Worm (Caenorhabditis elegans) whole organism, young adult: ENCODE data around the gene C14A6.7.
A peak's percentile ranks its signal among the peaks of the same experiment; 100 is the strongest.

Experiments
- B0019.2 ChIP-seq: fragments of 200-800 bp; sonication (Bioruptor generic); conservative IDR thresholded peaks from 2 replicates; pipeline ENCODE4 v1.3.6; 2022; ENCODE audit warnings: missing genetic modification reagents, missing genetic modification characterization, missing compliant biosample characterization
- B0336.3 ChIP-seq: fragments of 200-800 bp; sonication (Bioruptor generic); IDR thresholded peaks from 2 replicates; pipeline ENCODE4 v1.3.6; 2022; ENCODE audit warnings: missing genetic modification characterization, missing compliant biosample characterization
- C06A6.2 ChIP-seq: fragments of 200-800 bp; sonication (Bioruptor generic); conservative IDR thresholded peaks from 2 replicates; pipeline ENCODE4 v1.3.6; 2022; ENCODE audit warnings: missing genetic modification characterization, missing compliant biosample characterization
- C17E4.6 ChIP-seq: fragments of 200-800 bp; sonication (Bioruptor generic); IDR thresholded peaks from 2 replicates; pipeline ENCODE4 v1.3.6; 2022; ENCODE audit warnings: missing genetic modification reagents, missing genetic modification characterization, missing compliant biosample characterization
- F39B2.1 ChIP-seq: fragments of 200-800 bp; sonication (Bioruptor generic); IDR thresholded peaks from 2 replicates; pipeline ENCODE4 v1.3.6; 2022; ENCODE audit warnings: missing genetic modification reagents, missing genetic modification characterization, missing compliant biosample characterization
- F55B11.4 ChIP-seq: sonication (generic microtip); optimal IDR thresholded peaks from 2 replicates; lab custom pipeline; 2016; ENCODE audit warnings: missing compliant biosample characterization, missing genetic modification characterization, borderline replicate concordance; ENCODE audit not compliant: insufficient read depth
- T26A5.8 ChIP-seq: sonication (generic microtip); optimal IDR thresholded peaks from 2 replicates; lab custom pipeline; 2016; ENCODE audit warnings: missing genetic modification characterization, missing compliant biosample characterization
- Y67H2A.10 ChIP-seq: fragments of 200-800 bp; sonication (Bioruptor generic); conservative IDR thresholded peaks from 2 replicates; pipeline ENCODE4 v1.3.6; 2022; ENCODE audit warnings: missing genetic modification reagents, missing genetic modification characterization, missing compliant biosample characterization
- Y95B8A.8 ChIP-seq: fragments of 200-800 bp; sonication (Bioruptor generic); IDR thresholded peaks from 2 replicates; pipeline ENCODE4 v1.3.6; 2022; ENCODE audit warnings: missing genetic modification reagents, missing genetic modification characterization, missing compliant biosample characterization
- ama-1 ChIP-seq, 3 experiments: fragments of 150-350 bp in 1 of 3; sonication (generic microtip) in 2 of 3; optimal IDR thresholded peaks; 2 replicates each; lab custom pipeline; 2014 to 2018; ENCODE audit warnings: missing biosample characterization in 2 of 3, missing genetic modification characterization in 2 of 3, missing genetic modification reagents in 2 of 3
- attf-5 ChIP-seq: fragments of 200-800 bp; sonication (Bioruptor generic); optimal IDR thresholded peaks from 2 replicates; lab custom pipeline; 2018; ENCODE audit warnings: mild to moderate bottlenecking, missing genetic modification characterization, missing compliant biosample characterization
- cebp-1 ChIP-seq, 2 experiments: fragments of 200-800 bp in 1 of 2; sonication (Bioruptor generic) in 1 of 2; sonication (generic microtip) in 1 of 2; IDR thresholded peaks in 1 of 2; optimal IDR thresholded peaks in 1 of 2; 2 replicates each; pipeline versions ENCODE4 v1.3.6 to Lab custom; 2017 to 2022; ENCODE audit warnings: missing compliant biosample characterization in 2 of 2, missing genetic modification characterization in 2 of 2, mild to moderate bottlenecking in 1 of 2, missing genetic modification reagents in 1 of 2, moderate library complexity in 1 of 2
- ceh-40 ChIP-seq: fragments of 200-800 bp; sonication (Bioruptor generic); IDR thresholded peaks from 2 replicates; pipeline ENCODE4 v1.3.6; 2022; ENCODE audit warnings: missing genetic modification characterization, missing compliant biosample characterization
- ceh-79 ChIP-seq: sonication (generic microtip); optimal IDR thresholded peaks from 2 replicates; lab custom pipeline; 2017; ENCODE audit warnings: mild to moderate bottlenecking, missing genetic modification characterization, missing compliant biosample characterization
- ceh-91 ChIP-seq: fragments of 200-800 bp; sonication (Bioruptor generic); IDR thresholded peaks from 2 replicates; pipeline ENCODE4 v1.3.6; 2022; ENCODE audit warnings: missing genetic modification reagents, missing genetic modification characterization, missing compliant biosample characterization
- chd-7 ChIP-seq: sonication (generic microtip); optimal IDR thresholded peaks from 2 replicates; lab custom pipeline; 2016; ENCODE audit warnings: mild to moderate bottlenecking, missing genetic modification characterization, moderate library complexity, missing compliant biosample characterization
- dpl-1 ChIP-seq: fragments of 150-350 bp; optimal IDR thresholded peaks from 2 replicates; lab custom pipeline; 2014; ENCODE audit warnings: missing biosample characterization, missing genetic modification reagents, missing genetic modification characterization
- efl-1 ChIP-seq: fragments of 150-350 bp; optimal IDR thresholded peaks from 2 replicates; lab custom pipeline; 2014; ENCODE audit warnings: missing biosample characterization, missing genetic modification reagents, missing genetic modification characterization
- hlh-26 ChIP-seq: fragments of 200-800 bp; sonication (Bioruptor generic); conservative IDR thresholded peaks from 2 replicates; pipeline ENCODE4 v1.3.6; 2022; ENCODE audit warnings: missing genetic modification reagents, missing genetic modification characterization, missing compliant biosample characterization
- lin-40 ChIP-seq: sonication (generic microtip); optimal IDR thresholded peaks from 2 replicates; lab custom pipeline; 2016; ENCODE audit warnings: missing genetic modification characterization, mild to moderate bottlenecking, missing compliant biosample characterization, missing genotype, missing genetic modification reagents
- lin-54 ChIP-seq: fragments of 200-800 bp; sonication (Bioruptor generic); optimal IDR thresholded peaks from 2 replicates; lab custom pipeline; 2018; ENCODE audit warnings: mild to moderate bottlenecking, missing genetic modification characterization, missing compliant biosample characterization
- madf-3 ChIP-seq: fragments of 200-800 bp; sonication (Bioruptor generic); IDR thresholded peaks from 2 replicates; pipeline ENCODE4 v1.3.6; 2022; ENCODE audit warnings: missing genetic modification reagents, missing genetic modification characterization, missing compliant biosample characterization
- mxl-1 ChIP-seq: sonication (generic microtip); optimal IDR thresholded peaks from 2 replicates; lab custom pipeline; 2016; ENCODE audit warnings: missing genetic modification characterization, missing compliant biosample characterization
- nfya-1 ChIP-seq: sonication (generic microtip); optimal IDR thresholded peaks from 2 replicates; lab custom pipeline; 2017; ENCODE audit warnings: antibody characterized with exemption, missing compliant biosample characterization, missing genetic modification characterization, borderline replicate concordance; ENCODE audit not compliant: insufficient read depth
- nfyb-1 ChIP-seq: fragments of 200-800 bp; sonication (Bioruptor generic); IDR thresholded peaks from 2 replicates; pipeline ENCODE4 v1.3.6; 2022; ENCODE audit warnings: missing genetic modification reagents, missing genetic modification characterization, missing compliant biosample characterization
- nhr-120 ChIP-seq: fragments of 200-800 bp; sonication (Bioruptor generic); IDR thresholded peaks from 2 replicates; pipeline ENCODE4 v1.3.6; 2022; ENCODE audit warnings: missing genetic modification characterization, missing compliant biosample characterization
- nhr-27 ChIP-seq: fragments of 200-800 bp; sonication (Bioruptor generic); optimal IDR thresholded peaks from 2 replicates; lab custom pipeline; 2018; ENCODE audit warnings: mild to moderate bottlenecking, missing genetic modification characterization, moderate library complexity, missing compliant biosample characterization
- nhr-80 ChIP-seq: sonication (generic microtip); optimal IDR thresholded peaks from 2 replicates; lab custom pipeline; 2016; ENCODE audit warnings: missing genetic modification characterization, missing compliant biosample characterization
- nhr-90 ChIP-seq: sonication (generic microtip); optimal IDR thresholded peaks from 2 replicates; lab custom pipeline; 2016; ENCODE audit warnings: missing genotype, mild to moderate bottlenecking, missing genetic modification characterization, missing compliant biosample characterization
- rpc-1 ChIP-seq, 2 experiments: fragments of 150-350 bp in 1 of 2; sonication (generic microtip) in 1 of 2; optimal IDR thresholded peaks; 2 replicates each; lab custom pipeline; 2014 to 2018; ENCODE audit warnings: missing biosample characterization in 1 of 2, missing genetic modification characterization in 1 of 2, missing genetic modification reagents in 1 of 2, missing genotype in 1 of 2
- tbp1 ChIP-seq: fragments of 200-800 bp; sonication (Bioruptor generic); optimal IDR thresholded peaks from 2 replicates; lab custom pipeline; 2018; ENCODE audit warnings: mild to moderate bottlenecking, missing genetic modification characterization, missing compliant biosample characterization
- tlf-1 ChIP-seq: fragments of 200-800 bp; sonication (Bioruptor generic); optimal IDR thresholded peaks from 2 replicates; lab custom pipeline; 2018; ENCODE audit warnings: mild to moderate bottlenecking, missing genetic modification characterization, missing compliant biosample characterization
- unc-62 ChIP-seq: fragments of 150-350 bp; optimal IDR thresholded peaks from 2 replicates; lab custom pipeline; 2014; ENCODE audit warnings: missing biosample characterization, missing genetic modification reagents, missing genetic modification characterization
- xnd-1 ChIP-seq: sonication (generic microtip); optimal IDR thresholded peaks from 2 replicates; lab custom pipeline; 2016; ENCODE audit warnings: missing genotype, missing genetic modification reagents, missing genetic modification characterization, missing compliant biosample characterization
- ztf-22 ChIP-seq: fragments of 200-800 bp; sonication (Bioruptor generic); optimal IDR thresholded peaks from 2 replicates; lab custom pipeline; 2018; ENCODE audit warnings: mild to moderate bottlenecking, missing genetic modification characterization, moderate library complexity, missing compliant biosample characterization
- ztf-26 ChIP-seq: sonication (generic microtip); optimal IDR thresholded peaks from 2 replicates; lab custom pipeline; 2017; ENCODE audit warnings: missing genetic modification characterization, missing compliant biosample characterization
- ztf-28 ChIP-seq: fragments of 200-800 bp; sonication (Bioruptor generic); IDR thresholded peaks from 2 replicates; pipeline ENCODE4 v1.3.6; 2022; ENCODE audit warnings: missing genetic modification reagents, missing genetic modification characterization, missing compliant biosample characterization

C14A6.7 gene

DNA sequence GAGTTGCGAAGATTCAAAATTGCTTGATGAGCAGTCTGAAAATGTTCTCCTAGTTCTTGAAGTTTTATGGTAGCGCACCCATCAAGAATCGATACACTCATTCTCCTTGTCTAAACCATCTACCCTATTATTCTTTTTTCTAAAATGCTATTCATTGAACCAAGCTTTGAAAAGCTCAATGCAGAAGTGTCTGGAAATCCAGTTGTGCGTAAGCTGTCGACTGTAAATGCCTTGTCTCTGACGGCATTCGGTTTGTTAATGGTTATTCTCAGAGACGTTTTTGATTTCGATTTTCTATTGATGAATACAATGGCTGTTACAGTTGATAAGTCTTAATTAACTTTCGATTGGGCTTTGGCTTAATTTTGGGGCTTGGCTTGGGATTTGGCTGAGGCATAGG is 5.6 kb downstream of the C14A6.7 start, which contains the start of gene C14A6.12 (continued):
- TF ChIP-seq ztf-26 (tag; lab: Kevin White, UChicago) (no peak), Y95B8A.8 (no peak)

DNA sequence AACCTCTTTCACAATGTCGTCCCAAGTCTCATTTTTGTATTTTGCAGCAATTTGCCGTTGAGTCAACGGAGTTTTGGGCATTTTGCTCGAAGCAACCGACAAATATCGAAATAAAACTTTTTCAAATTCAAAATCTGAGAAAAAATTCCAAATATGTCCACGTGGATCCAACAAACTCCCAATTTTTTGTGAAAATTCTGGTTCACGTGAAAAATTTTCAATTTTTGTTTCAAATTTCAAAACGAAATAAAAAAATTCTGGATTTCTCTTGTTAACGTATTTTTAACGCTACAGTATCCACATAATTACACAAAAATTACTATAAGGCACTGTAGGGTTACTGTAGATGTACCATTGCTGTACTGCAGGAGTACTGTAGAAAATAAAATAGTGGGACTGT is 6.9 kb downstream of the C14A6.7 start, which contains the start of gene C14A6.13:
TSS of gene C14A6.13 (minus strand) at position 101 of the 400 bp plus-strand sequence.
- TF ChIP-seq B0336.3 (GFP tag; lab: Robert Waterston, UW) (no peak), mxl-1 (tag; lab: Kevin White, UChicago) (no peak), cebp-1 (GFP tag; IDR thresholded peaks at IDR 0.05; lab: Robert Waterston, UW) (no peak), cebp-1 (tag; optimal IDR thresholded peaks at IDR 0.05; lab: Kevin White, UChicago) (no peak), chd-7 (tag; lab: Kevin White, UChicago) (no peak), nhr-120 (GFP tag; lab: Robert Waterston, UW) (no peak), hlh-26 (GFP tag; lab: Robert Waterston, UW) (no peak), B0019.2 (GFP tag; lab: Robert Waterston, UW) (no peak), ama-1 (optimal IDR thresholded peaks at IDR 0.05; lab: Kevin White, UChicago) (no peak), ama-1 (GFP tag; optimal IDR thresholded peaks at IDR 0.05; lab: Kevin White, UChicago) (no peak), madf-3 (no peak), xnd-1 (tag; lab: Kevin White, UChicago) (no peak), tbp1 (no peak), ztf-28 (GFP tag; lab: Robert Waterston, UW) (no peak)
- TF ChIP-seq, all 124 proteins: peak for 0

ce11 chrV:18158172-18158571 is 10.0 kb downstream of the C14A6.7 start:
- no peak for TF ChIP-seq lin-54 (GFP tag; lab: Kevin White, UChicago)
- TF ChIP-seq efl-1 (GFP tag; lab: Kevin White, UChicago): no peak
- TF ChIP-seq ceh-79 (tag; lab: Kevin White, UChicago): no peak
- no peak for TF ChIP-seq nfyb-1 (GFP tag; lab: Robert Waterston, UW)
- no peak for TF ChIP-seq dpl-1 (GFP tag; lab: Kevin White, UChicago)
- TF ChIP-seq nhr-27: no peak
- TF ChIP-seq ceh-40 (GFP tag; lab: Robert Waterston, UW): no peak
- no peak for TF ChIP-seq nfya-1 (tag; lab: Kevin White, UChicago)
- no peak for TF ChIP-seq tlf-1 (GFP tag; lab: Kevin White, UChicago)
- no peak for TF ChIP-seq Y67H2A.10 (GFP tag; lab: Robert Waterston, UW)
- TF ChIP-seq ztf-22: no peak
- no peak for TF ChIP-seq lin-40 (tag; lab: Kevin White, UChicago)
- no peak for TF ChIP-seq C17E4.6 (GFP tag; lab: Robert Waterston, UW)
- TF ChIP-seq, all 124 proteins: peak for 0

- TF ChIP-seq ceh-91 (GFP tag; lab: Robert Waterston, UW) (no peak), nhr-80 (tag; lab: Kevin White, UChicago) (peak; percentile 9)
Observed at ce11 chrV:18157707-18158106, 10.5 kb downstream of the C14A6.7 start, which contains the start of gene clec-48. clec-48 (plus strand) TSS chrV:18158026.

DNA sequence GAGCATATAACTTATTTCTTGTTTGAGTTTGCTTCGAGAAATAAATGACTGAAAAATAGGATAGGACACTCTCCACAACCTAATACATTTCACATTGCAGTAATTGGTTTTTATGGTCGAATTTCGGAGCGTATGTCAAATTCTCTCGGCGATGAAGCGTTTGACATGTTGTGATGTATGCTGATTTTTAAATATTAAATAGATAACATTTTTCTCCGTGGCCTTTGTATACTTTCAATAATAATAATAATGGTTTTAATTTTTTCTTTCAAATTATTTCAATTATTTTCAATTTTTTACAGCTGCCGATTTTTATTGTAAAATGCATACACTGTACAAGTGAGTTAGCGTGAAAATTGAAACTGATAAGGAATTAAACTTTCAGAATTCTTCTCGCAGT is 22.1 kb downstream of the C14A6.7 start, which contains the start of gene C14A6.3:
TSS of gene C14A6.3 (plus strand) at position 301 of the 400 bp plus-strand sequence.
- TF ChIP-seq F55B11.4: no peak
- TF ChIP-seq T26A5.8 (tag; lab: Kevin White, UChicago): no peak
- TF ChIP-seq ceh-79 (tag; lab: Kevin White, UChicago): no peak
- TF ChIP-seq C06A6.2: no peak
- no peak for TF ChIP-seq nhr-90 (tag; lab: Kevin White, UChicago)
- TF ChIP-seq unc-62: no peak
- no peak for TF ChIP-seq attf-5 (GFP tag; lab: Kevin White, UChicago)
- TF ChIP-seq rpc-1 (optimal IDR thresholded peaks at IDR 0.05; lab: Kevin White, UChicago): no peak
- no peak for TF ChIP-seq rpc-1 (tag; optimal IDR thresholded peaks at IDR 0.05; lab: Kevin White, UChicago)
- TF ChIP-seq F39B2.1 (GFP tag; lab: Robert Waterston, UW): no peak
